Worm (Caenorhabditis elegans): Measurements from ENCODE around the gene F22H10.3.

The F22H10.3 gene

ce11 chrX:16669106-16669505 is 8.4 kb downstream of the F22H10.3 start:
- TF ChIP-seq aly-2 (tag; optimal IDR thresholded peaks at IDR 0.05) (no peak), ctbp-1 (GFP tag; IDR thresholded peaks at IDR 0.05) (no peak), hlh-11 (tag; optimal IDR thresholded peaks at IDR 0.05) (no peak), F10B5.3 (tag; optimal IDR thresholded peaks at IDR 0.05) (no peak), pqm-1 (tag; optimal IDR thresholded peaks at IDR 0.05) (peak; percentile 55), T26A8.4 (GFP tag; IDR thresholded peaks at IDR 0.05) (no peak), ceh-20 (GFP tag; IDR thresholded peaks at IDR 0.05) (no peak), zfp-3 (GFP tag; conservative IDR thresholded peaks at IDR 0.05) (no peak), php-3 (GFP tag; IDR thresholded peaks at IDR 0.05) (0 out of 2 replicates have a peak, but pooled peaks have one; percentile 40), madf-5 (GFP tag; IDR thresholded peaks at IDR 0.05) (no peak), spr-1 (tag; optimal IDR thresholded peaks at IDR 0.05) (no peak), daf-12 (tag; optimal IDR thresholded peaks at IDR 0.05) (no peak), R02D3.7 (tag; optimal IDR thresholded peaks at IDR 0.05) (no peak), nhr-28 (tag; optimal IDR thresholded peaks at IDR 0.05) (peak; percentile 60), vab-7 (GFP tag; IDR thresholded peaks at IDR 0.05) (no peak), zag-1 (tag; optimal IDR thresholded peaks at IDR 0.05) (no peak), ZK546.5 (tag; optimal IDR thresholded peaks at IDR 0.05) (no peak), nhr-76 (tag; optimal IDR thresholded peaks at IDR 0.05) (no peak), mep-1 (tag; optimal IDR thresholded peaks at IDR 0.05) (no peak), ceh-32 (tag; optimal IDR thresholded peaks at IDR 0.05; ENCODE audit: poor library complexity) (no peak), daf-16 (GFP tag; optimal IDR thresholded peaks at IDR 0.05) (no peak), daf-16 (tag; optimal IDR thresholded peaks at IDR 0.05) (peak; percentile 47), unc-130 (GFP tag; optimal IDR thresholded peaks at IDR 0.05) (no peak), dve-1 (tag; optimal IDR thresholded peaks at IDR 0.05; ENCODE audit: insufficient read depth) (peak; percentile 13), hmg-1.1 (GFP tag; IDR thresholded peaks at IDR 0.05) (no peak), arid-1 (GFP tag; conservative IDR thresholded peaks at IDR 0.05) (no peak), nhr-102 (tag; optimal IDR thresholded peaks at IDR 0.05) (no peak), Y5F2A.4 (GFP tag; optimal IDR thresholded peaks at IDR 0.05) (no peak), jun-1 (tag; optimal IDR thresholded peaks at IDR 0.05) (no peak), nhr-111 (GFP tag; optimal IDR thresholded peaks at IDR 0.05) (no peak), nhr-48 (tag; optimal IDR thresholded peaks at IDR 0.05) (no peak), dmd-6 (GFP tag; IDR thresholded peaks at IDR 0.05) (peak; percentile 22; the same call in 1 of the 2 replicates), cey-2 (tag; optimal IDR thresholded peaks at IDR 0.05; ENCODE audit: borderline replicate concordance, insufficient read depth) (no peak), hlh-30 (tag; optimal IDR thresholded peaks at IDR 0.05; ENCODE audit: insufficient read depth) (no peak), Y75B8A.6 (GFP tag; IDR thresholded peaks at IDR 0.05) (no peak)

- no peak for TF ChIP-seq lim-7 (GFP tag; IDR thresholded peaks at IDR 0.05)
Observed at ce11 chrX:16667515-16667914, 10.0 kb downstream of the F22H10.3 start.

ce11 chrX:16662723-16663122 is 14.8 kb downstream of the F22H10.3 start, which contains the start of gene F43B10.1:
F43B10.1 (minus strand) TSS chrX:16662823.
- TF ChIP-seq unc-62 (GFP tag; optimal IDR thresholded peaks at IDR 0.05 in 1 of 2) (peak in 1 of 2 experiments; percentile 71), unc-62 (tag; optimal IDR thresholded peaks at IDR 0.05) (no peak), mxl-2 (GFP tag; conservative IDR thresholded peaks at IDR 0.05) (no peak), duxl-1 (tag; optimal IDR thresholded peaks at IDR 0.05; ENCODE audit: poor library complexity) (no peak)
